Fruit fly (Drosophila melanogaster) whole organism, embryonic: Measurements from ENCODE around the gene Fbw5.

Experiments
- CG10209 ChIP-seq: fragments of 200-800 bp; sonication (Bioruptor generic); optimal IDR thresholded peaks from 3 replicates; lab custom pipeline; 2017; ENCODE audit warnings: missing biosample characterization, mild to moderate bottlenecking, missing genetic modification characterization, missing genetic modification reagents
- CG10366 ChIP-seq: fragments of 200-800 bp; sonication (Bioruptor generic); IDR thresholded peaks from 2 replicates; pipeline ENCODE4 v1.3.6; 2022; ENCODE audit warnings: missing biosample characterization, missing genetic modification characterization
- CG12155 ChIP-seq: fragments of 200-800 bp; sonication (Bioruptor generic); optimal IDR thresholded peaks from 3 replicates; lab custom pipeline; 2016; ENCODE audit warnings: missing biosample characterization, missing genetic modification characterization
- CG17359 ChIP-seq: fragments of 200-800 bp; sonication (Bioruptor generic); optimal IDR thresholded peaks from 3 replicates; lab custom pipeline; 2018; ENCODE audit warnings: missing biosample characterization, mild to moderate bottlenecking, missing genetic modification characterization, moderate library complexity
- CG18764 ChIP-seq: fragments of 200-800 bp; sonication (Bioruptor generic); optimal IDR thresholded peaks from 3 replicates; lab custom pipeline; 2016; ENCODE audit warnings: missing biosample characterization, missing genetic modification characterization
- CG30403 ChIP-seq: fragments of 200-800 bp; sonication (Bioruptor generic); optimal IDR thresholded peaks from 3 replicates; lab custom pipeline; 2016; ENCODE audit warnings: missing biosample characterization, missing genetic modification characterization
- CG33557 ChIP-seq: fragments of 200-800 bp; sonication (Bioruptor generic); optimal IDR thresholded peaks from 2 replicates; lab custom pipeline; 2019; ENCODE audit warnings: missing biosample characterization, mild to moderate bottlenecking, missing genetic modification characterization, moderate library complexity
- CG4617 ChIP-seq: fragments of 200-800 bp; sonication (Bioruptor generic); optimal IDR thresholded peaks from 3 replicates; lab custom pipeline; 2016; ENCODE audit warnings: missing biosample characterization, missing genetic modification characterization, borderline replicate concordance
- CG5180 ChIP-seq: fragments of 200-800 bp; sonication (Bioruptor generic); optimal IDR thresholded peaks from 3 replicates; lab custom pipeline; 2017; ENCODE audit warnings: missing biosample characterization, missing genetic modification characterization, mild to moderate bottlenecking, moderate library complexity, missing genetic modification reagents
- CG9876 ChIP-seq: fragments of 200-800 bp; sonication (Bioruptor generic); optimal IDR thresholded peaks from 2 replicates; lab custom pipeline; 2016; ENCODE audit warnings: missing biosample characterization, missing genetic modification characterization
- Dfd ChIP-seq, 2 experiments: fragments of >200 bp; optimal IDR thresholded peaks; 2 replicates each; lab custom pipeline; 2017; ENCODE audit warnings: missing biosample characterization in 2 of 2, missing genetic modification characterization in 2 of 2
- Doc2 ChIP-seq: fragments of 200-800 bp; sonication (Bioruptor generic); IDR thresholded peaks from 2 replicates; pipeline ENCODE4 v1.3.6; 2022; ENCODE audit warnings: missing biosample characterization, missing genetic modification characterization
- HLH4C ChIP-seq: fragments of 200-800 bp; sonication (Bioruptor generic); IDR thresholded peaks from 3 replicates; pipeline ENCODE4 v1.3.6; 2022; ENCODE audit warnings: missing biosample characterization, missing genetic modification characterization; ENCODE audit not compliant: partially characterized antibody
- Hand ChIP-seq: fragments of 200-800 bp; sonication (Bioruptor generic); optimal IDR thresholded peaks from 2 replicates; lab custom pipeline; 2017; ENCODE audit warnings: mild to moderate bottlenecking, missing biosample characterization, missing genetic modification reagents, missing genetic modification characterization
- Hr39 ChIP-seq: fragments of >200 bp; optimal IDR thresholded peaks from 2 replicates; lab custom pipeline; 2017
- Jarid2 ChIP-seq: fragments of 200-800 bp; sonication (Bioruptor generic); optimal IDR thresholded peaks from 3 replicates; lab custom pipeline; 2017; ENCODE audit warnings: mild to moderate bottlenecking, missing biosample characterization, missing genetic modification reagents, missing genetic modification characterization
- NC2β ChIP-seq: fragments of 200-800 bp; sonication (Bioruptor generic); optimal IDR thresholded peaks from 2 replicates; lab custom pipeline; 2016; ENCODE audit warnings: missing biosample characterization, missing genetic modification characterization
- NK7.1 ChIP-seq: fragments of 200-800 bp; sonication (Bioruptor generic); optimal IDR thresholded peaks from 3 replicates; lab custom pipeline; 2016; ENCODE audit warnings: missing biosample characterization, missing genetic modification characterization
- Rx ChIP-seq: fragments of 200-800 bp; sonication (Bioruptor generic); IDR thresholded peaks from 2 replicates; pipeline ENCODE4 v1.3.6; 2022; ENCODE audit warnings: missing biosample characterization, missing genetic modification characterization
- Sox102F ChIP-seq: fragments of 200-800 bp; sonication (Bioruptor generic); optimal IDR thresholded peaks from 2 replicates; lab custom pipeline; 2018; ENCODE audit warnings: missing biosample characterization, mild to moderate bottlenecking, missing genetic modification characterization, moderate library complexity
- Sry-β ChIP-seq: fragments of 200-800 bp; sonication (Bioruptor generic); optimal IDR thresholded peaks from 2 replicates; lab custom pipeline; 2018; ENCODE audit warnings: missing biosample characterization, mild to moderate bottlenecking, missing genetic modification characterization, moderate library complexity
- al ChIP-seq: fragments of 200-800 bp; sonication (Bioruptor generic); IDR thresholded peaks from 2 replicates; pipeline ENCODE4 v1.3.6; 2022; ENCODE audit warnings: missing biosample characterization, missing genetic modification characterization
- aop ChIP-seq: fragments of 200-800 bp; sonication (Bioruptor generic); IDR thresholded peaks from 2 replicates; pipeline ENCODE4 v1.3.6; 2022; ENCODE audit warnings: missing biosample characterization, missing genetic modification characterization
- ap ChIP-seq: fragments of 200-800 bp; sonication (Bioruptor generic); IDR thresholded peaks from 2 replicates; pipeline ENCODE4 v1.3.6; 2022; ENCODE audit warnings: missing biosample characterization, missing genetic modification characterization
- bigmax ChIP-seq: fragments of 200-800 bp; sonication (Bioruptor generic); optimal IDR thresholded peaks from 2 replicates; lab custom pipeline; 2018; ENCODE audit warnings: missing biosample characterization, mild to moderate bottlenecking, missing genetic modification characterization
- chm ChIP-seq: fragments of 200-800 bp; sonication (Bioruptor generic); IDR thresholded peaks from 2 replicates; pipeline ENCODE4 v1.3.6; 2022; ENCODE audit warnings: missing biosample characterization, missing genetic modification characterization
- ci ChIP-seq: fragments of 200-800 bp; sonication (Bioruptor generic); IDR thresholded peaks from 3 replicates; pipeline ENCODE4 v1.3.6; 2022; ENCODE audit warnings: missing biosample characterization, missing genetic modification characterization
- da ChIP-seq: fragments of 200-800 bp; sonication (Bioruptor generic); optimal IDR thresholded peaks from 2 replicates; lab custom pipeline; 2016; ENCODE audit warnings: missing biosample characterization, missing genetic modification characterization
- dan ChIP-seq: fragments of 200-800 bp; sonication (Bioruptor generic); IDR thresholded peaks from 2 replicates; pipeline ENCODE4 v1.3.6; 2022; ENCODE audit warnings: missing biosample characterization, missing genetic modification characterization
- dm ChIP-seq: fragments of 200-800 bp; sonication (Bioruptor generic); optimal IDR thresholded peaks from 3 replicates; lab custom pipeline; 2016; ENCODE audit warnings: missing biosample characterization, missing genetic modification characterization
- dmrt99B ChIP-seq: fragments of 200-800 bp; sonication (Bioruptor generic); optimal IDR thresholded peaks from 2 replicates; lab custom pipeline; 2018; ENCODE audit warnings: missing biosample characterization, mild to moderate bottlenecking, missing genetic modification characterization, moderate library complexity
- emc ChIP-seq: fragments of 200-800 bp; sonication (Bioruptor generic); optimal IDR thresholded peaks from 2 replicates; lab custom pipeline; 2016; ENCODE audit warnings: missing biosample characterization, missing genetic modification characterization
- esg ChIP-seq: fragments of 200-800 bp; sonication (Bioruptor generic); conservative IDR thresholded peaks from 2 replicates; pipeline ENCODE4 v1.3.6; 2022; ENCODE audit warnings: missing biosample characterization, missing genetic modification characterization
- exex ChIP-seq: fragments of 200-800 bp; sonication (Bioruptor generic); optimal IDR thresholded peaks from 4 replicates; lab custom pipeline; 2018; ENCODE audit warnings: missing biosample characterization, mild to moderate bottlenecking, missing genetic modification characterization, moderate library complexity
- fd64A ChIP-seq: fragments of 200-800 bp; sonication (Bioruptor generic); optimal IDR thresholded peaks from 3 replicates; lab custom pipeline; 2018; ENCODE audit warnings: missing biosample characterization, mild to moderate bottlenecking, missing genetic modification characterization
- ftz-f1 ChIP-seq: fragments of 200-800 bp; sonication (Bioruptor generic); optimal IDR thresholded peaks from 2 replicates; lab custom pipeline; 2016; ENCODE audit warnings: missing biosample characterization, missing genetic modification characterization
- insv ChIP-seq, 2 experiments: fragments of 200-800 bp; sonication (Bioruptor generic); optimal IDR thresholded peaks; 3 replicates each; lab custom pipeline; 2016 to 2018; ENCODE audit warnings: missing biosample characterization in 2 of 2, missing genetic modification characterization in 2 of 2
- lbe ChIP-seq: fragments of 200-800 bp; sonication (Bioruptor generic); optimal IDR thresholded peaks from 2 replicates; lab custom pipeline; 2016; ENCODE audit warnings: missing biosample characterization, mild to moderate bottlenecking, missing genetic modification characterization
- lilli ChIP-seq: fragments of 200-800 bp; sonication (Bioruptor generic); optimal IDR thresholded peaks from 3 replicates; lab custom pipeline; 2016; ENCODE audit warnings: missing biosample characterization, missing genetic modification characterization
- lov ChIP-seq, 2 experiments: fragments of 200-800 bp in 1 of 2; fragments of >200 bp in 1 of 2; sonication (Bioruptor generic) in 1 of 2; IDR thresholded peaks in 1 of 2; optimal IDR thresholded peaks in 1 of 2; 2 replicates in 1 of 2; 3 replicates in 1 of 2; pipeline versions ENCODE4 v1.3.6 to Lab custom; 2017 to 2022; ENCODE audit warnings: missing biosample characterization in 1 of 2, missing genetic modification characterization in 1 of 2
- pnt ChIP-seq: fragments of 200-800 bp; sonication (Bioruptor generic); optimal IDR thresholded peaks from 3 replicates; lab custom pipeline; 2016; ENCODE audit warnings: missing biosample characterization, missing genetic modification characterization
- ranshi ChIP-seq: fragments of 200-800 bp; sonication (Bioruptor generic); IDR thresholded peaks from 2 replicates; pipeline ENCODE4 v1.3.6; 2022; ENCODE audit warnings: missing biosample characterization, missing genetic modification characterization
- sd ChIP-seq: fragments of 200-800 bp; sonication (Bioruptor generic); optimal IDR thresholded peaks from 3 replicates; lab custom pipeline; 2018; ENCODE audit warnings: missing biosample characterization, mild to moderate bottlenecking, missing genetic modification characterization, moderate library complexity
- sens-2 ChIP-seq: fragments of 200-800 bp; sonication (Bioruptor generic); IDR thresholded peaks from 2 replicates; pipeline ENCODE4 v1.3.6; 2022; ENCODE audit warnings: missing biosample characterization, missing genetic modification characterization
- slbo ChIP-seq: fragments of 200-800 bp; sonication (Bioruptor generic); IDR thresholded peaks from 2 replicates; pipeline ENCODE4 v1.3.6; 2022; ENCODE audit warnings: missing biosample characterization, missing genetic modification characterization
- slp2 ChIP-seq: fragments of 200-800 bp; sonication (Bioruptor generic); optimal IDR thresholded peaks from 2 replicates; lab custom pipeline; 2016; ENCODE audit warnings: missing biosample characterization, missing genetic modification characterization
- unpg ChIP-seq: fragments of 200-800 bp; sonication (Bioruptor generic); optimal IDR thresholded peaks from 3 replicates; lab custom pipeline; 2018; ENCODE audit warnings: missing biosample characterization, mild to moderate bottlenecking, missing genetic modification characterization, moderate library complexity
- usp ChIP-seq: fragments of >200 bp; optimal IDR thresholded peaks from 2 replicates; lab custom pipeline; 2017; ENCODE audit warnings: missing biosample characterization, missing genetic modification characterization

Gene Fbw5

DNA sequence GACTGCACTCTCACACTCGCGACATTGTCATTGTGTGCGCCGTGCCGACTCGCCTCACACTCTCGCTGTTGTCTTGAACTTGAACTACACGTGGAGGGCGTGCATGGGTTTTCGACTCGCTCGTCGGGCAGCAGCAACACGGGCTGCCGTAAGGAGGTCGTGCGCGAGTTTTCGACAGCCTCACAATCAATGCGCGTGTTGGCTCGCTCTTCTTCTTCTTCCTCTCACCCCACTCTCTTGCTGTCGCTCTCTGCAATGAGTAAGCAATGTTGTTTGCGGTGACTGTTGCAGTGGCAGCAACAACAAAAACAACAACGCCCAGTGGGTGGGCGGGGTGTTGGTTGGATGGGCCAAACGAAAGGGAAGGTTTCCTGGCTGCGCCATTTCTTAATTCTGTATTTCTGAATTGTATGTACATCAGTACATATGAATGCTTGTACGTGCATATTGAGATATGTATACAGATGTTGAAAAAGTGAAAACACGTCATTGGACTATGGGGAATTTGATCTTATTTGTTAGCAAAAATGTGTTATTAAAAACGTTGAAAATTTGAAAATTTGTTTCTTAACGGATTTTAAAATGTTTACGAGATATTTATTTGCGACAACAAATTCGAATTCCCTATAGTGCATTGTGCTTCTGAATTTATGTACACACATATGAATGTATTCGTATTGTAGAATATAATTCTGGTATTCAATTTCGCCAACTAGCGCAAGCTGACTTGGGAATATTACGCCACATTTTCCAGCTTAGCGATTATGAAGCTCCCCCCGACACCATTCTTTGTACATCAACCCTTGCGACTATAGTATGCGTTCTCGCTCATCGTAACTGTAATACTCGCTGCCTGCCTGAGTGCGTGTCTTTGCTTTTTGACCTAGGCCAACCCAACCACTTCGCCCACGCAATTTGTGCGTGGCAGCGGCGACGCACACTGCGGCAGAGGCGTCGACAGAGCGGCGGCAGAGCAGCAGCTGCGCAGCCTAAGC lies 22.9 kb upstream of the Fbw5 start (continued):
- TF ChIP-seq NC2β = peak; percentile 4
- peak; percentile 100 for TF ChIP-seq CG12155
- peak; percentile 50 for TF ChIP-seq CG33557 (GFP tag; lab: Kevin White, UChicago)
- TF ChIP-seq aop (GFP tag; lab: Robert Waterston, UW) = no peak
- TF ChIP-seq ftz-f1 (GFP tag; lab: Kevin White, UChicago) = peak; percentile 99
- TF ChIP-seq fd64A (GFP tag; lab: Kevin White, UChicago) = peak; percentile 2
- no peak for TF ChIP-seq ap (GFP tag; lab: Robert Waterston, UW)
- no peak for TF ChIP-seq Jarid2 (GFP tag; lab: Kevin White, UChicago)
- no peak for TF ChIP-seq emc
- TF ChIP-seq sd = peak; percentile 87
- TF ChIP-seq CG4617 (GFP tag; lab: Kevin White, UChicago) = no peak
- TF ChIP-seq Rx (GFP tag; lab: Robert Waterston, UW) = no peak
- no peak for TF ChIP-seq al (GFP tag; lab: Robert Waterston, UW)
- TF ChIP-seq dan (GFP tag; lab: Robert Waterston, UW) = no peak
- peak in 1 of 2 experiments; percentile 73 for TF ChIP-seq insv (GFP tag; optimal IDR thresholded peaks at IDR 0.05; lab: Kevin White, UChicago)
- peak; percentile 70; the same call in 1 of the 2 replicates for TF ChIP-seq chm (GFP tag; lab: Robert Waterston, UW)
- peak; percentile 38 for TF ChIP-seq lilli (GFP tag; lab: Kevin White, UChicago)
- no peak for TF ChIP-seq slp2
- TF ChIP-seq lbe (GFP tag; lab: Kevin White, UChicago) = peak; percentile 3
- TF ChIP-seq da (GFP tag; lab: Kevin White, UChicago) = peak; percentile 73
- peak; percentile 65 for TF ChIP-seq CG5180 (GFP tag; lab: Kevin White, UChicago)
- no peak for TF ChIP-seq Dfd (GFP tag; optimal IDR thresholded peaks at IDR 0.05; lab: Kevin White, UChicago)
- peak; percentile 15; the same call in 1 of the 2 replicates for TF ChIP-seq slbo (GFP tag; lab: Robert Waterston, UW)
- TF ChIP-seq usp (GFP tag; lab: Kevin White, UChicago) = no peak
- peak; percentile 6 for TF ChIP-seq exex (tag; lab: Kevin White, UChicago)
- no peak for TF ChIP-seq pnt
- TF ChIP-seq Sox102F (GFP tag; lab: Kevin White, UChicago) = no peak
- peak; percentile 93 for TF ChIP-seq dm
- no peak for TF ChIP-seq CG18764 (GFP tag; lab: Kevin White, UChicago)
- no peak for TF ChIP-seq NK7.1 (GFP tag; lab: Kevin White, UChicago)
- TF ChIP-seq ranshi = 0 out of 2 replicates have a peak, but pooled peaks have one; percentile 6
- TF ChIP-seq dmrt99B (tag; lab: Kevin White, UChicago) = peak; percentile 10
- TF ChIP-seq Hr39 (lab: Kevin White, UChicago) = no peak
- TF ChIP-seq unpg = peak; percentile 6
- no peak for TF ChIP-seq esg (GFP tag; lab: Robert Waterston, UW)
- TF ChIP-seq CG10366 (GFP tag; lab: Robert Waterston, UW) = no peak
- no peak for TF ChIP-seq sens-2 (GFP tag; lab: Robert Waterston, UW)
- TF ChIP-seq lov (optimal IDR thresholded peaks at IDR 0.05; lab: Kevin White, UChicago) = no peak
- peak; percentile 74; the same call in 1 of the 3 replicates for TF ChIP-seq lov (GFP tag; IDR thresholded peaks at IDR 0.05; lab: Robert Waterston, UW)
- peak; percentile 30 for TF ChIP-seq CG17359 (tag; lab: Kevin White, UChicago)
- TF ChIP-seq Doc2 (GFP tag; lab: Robert Waterston, UW) = no peak
- TF ChIP-seq CG9876 = no peak
- peak; percentile 6 for TF ChIP-seq CG30403 (GFP tag; lab: Kevin White, UChicago)
- no peak for TF ChIP-seq bigmax (GFP tag; lab: Kevin White, UChicago)
- peak; percentile 44; the same call in 1 of the 3 replicates for TF ChIP-seq HLH4C (GFP tag; lab: Robert Waterston, UW)
- peak; percentile 0 for TF ChIP-seq CG10209
- TF ChIP-seq Hand (GFP tag; lab: Kevin White, UChicago) = peak; percentile 51
- no peak for TF ChIP-seq Sry-β
- TF ChIP-seq ci (GFP tag; lab: Robert Waterston, UW) = peak; percentile 74
